Fruit fly (Drosophila melanogaster) whole organism: ENCODE measurements around the gene CG5003.

ENCODE experiments used
- CG8478 ChIP-seq: fragments of >200 bp; optimal IDR thresholded peaks from 2 replicates; lab custom pipeline; 2018; ENCODE audit warnings: inconsistent platforms
- Dll ChIP-seq: fragments of >200 bp; optimal IDR thresholded peaks from 2 replicates; lab custom pipeline; 2017
- EcR ChIP-seq, 2 experiments: fragments of >200 bp; optimal IDR thresholded peaks; 2 replicates each; lab custom pipeline; 2017; ENCODE audit warnings: missing biosample characterization in 2 of 2, missing genetic modification characterization in 2 of 2, missing genetic modification reagents in 2 of 2
- pan ChIP-seq: fragments of >200 bp; optimal IDR thresholded peaks from 2 replicates; lab custom pipeline; 2017
- psq ChIP-seq: fragments of >200 bp; optimal IDR thresholded peaks from 2 replicates; lab custom pipeline; 2017
- usp ChIP-seq: fragments of >200 bp; optimal IDR thresholded peaks from 2 replicates; lab custom pipeline; 2017; ENCODE audit warnings: missing biosample characterization, missing genetic modification characterization, mixed read lengths

Gene CG5003

DNA sequence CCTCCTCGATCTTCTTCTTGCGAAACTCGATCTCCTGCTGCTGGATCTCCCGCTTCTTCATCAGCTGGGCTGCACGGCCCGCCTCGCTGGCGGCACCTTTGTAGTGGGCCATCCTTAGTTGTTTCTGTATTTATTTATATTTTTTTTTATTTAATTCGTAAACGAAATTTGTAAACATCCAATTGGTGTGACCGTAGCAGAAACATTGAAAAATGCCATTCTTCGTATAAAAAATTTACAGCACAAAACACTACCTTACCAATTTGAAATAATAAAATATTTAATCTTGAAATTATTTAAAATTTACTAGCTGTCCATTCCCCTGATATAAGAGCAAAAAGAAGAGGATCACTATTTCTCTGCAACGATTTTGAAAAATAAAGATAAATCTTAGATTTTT lies 4.6 kb upstream of the CG5003 start, which contains the start of gene CG12259:
TSS of gene CG12259 (minus strand) at position 207 of the 400 bp plus-strand sequence.
- TF ChIP-seq CG8478 (lab: Kevin White, UChicago) (no peak), EcR (GFP tag; optimal IDR thresholded peaks at IDR 0.05; lab: Kevin White, UChicago) (no peak), usp (GFP tag; lab: Kevin White, UChicago) (no peak), psq (lab: Kevin White, UChicago) (no peak), Dll (lab: Kevin White, UChicago) (no peak), pan (lab: Kevin White, UChicago) (no peak)

DNA sequence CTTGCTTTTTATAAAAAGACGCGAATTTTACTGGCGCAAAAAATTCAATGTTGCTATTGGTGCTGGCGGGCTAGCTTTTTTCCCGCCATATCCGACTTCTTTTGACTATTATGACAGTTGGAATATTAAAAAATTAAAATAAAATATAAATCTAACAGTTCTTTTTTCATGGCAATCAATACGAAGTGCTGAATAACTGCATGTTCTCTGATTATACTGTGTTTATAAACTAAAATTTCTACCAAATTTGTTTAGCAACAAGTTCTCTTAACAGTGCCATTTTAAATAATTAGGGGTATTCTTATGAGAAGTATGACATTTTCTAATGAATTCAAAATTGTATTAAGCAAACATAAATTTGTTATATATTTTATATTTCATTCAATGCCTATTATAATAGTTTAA lies 3.1 kb upstream of the CG5003 start, which contains the start of gene Boh1:
TSS of gene Boh1 (minus strand) at position 76 of the 405 bp plus-strand sequence.
- TF ChIP-seq pan (lab: Kevin White, UChicago), result no peak
- no peak for TF ChIP-seq EcR (GFP tag; optimal IDR thresholded peaks at IDR 0.05; lab: Kevin White, UChicago)
- no peak for TF ChIP-seq Dll (lab: Kevin White, UChicago)
- TF ChIP-seq psq (lab: Kevin White, UChicago), result no peak
- no peak for TF ChIP-seq CG8478 (lab: Kevin White, UChicago)
- no peak for TF ChIP-seq usp (GFP tag; lab: Kevin White, UChicago)

DNA sequence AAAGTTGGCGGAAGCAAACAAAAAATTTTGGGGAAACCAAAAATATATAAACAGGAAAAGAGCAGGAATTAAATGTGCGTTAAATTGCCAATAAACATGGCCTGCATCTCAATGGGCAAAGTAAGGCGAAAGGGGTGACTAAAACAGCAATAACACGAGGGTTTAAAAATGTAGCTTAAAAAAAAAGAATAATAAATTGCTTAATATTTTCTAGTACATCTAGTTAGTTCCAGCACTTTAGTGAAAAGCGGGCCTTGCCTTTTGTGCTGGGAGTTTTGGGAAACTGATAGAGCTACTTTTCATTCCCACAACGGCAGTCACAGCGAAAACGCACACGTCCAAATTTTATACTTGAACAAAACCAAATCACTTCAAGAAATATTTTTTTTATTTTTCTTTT lies 4.2 kb downstream of the CG5003 start, which contains the start of gene mil:
TSS of gene mil (plus strand) at position 301 of the 400 bp plus-strand sequence.
- TF ChIP-seq CG8478 (lab: Kevin White, UChicago), result no peak

DNA sequence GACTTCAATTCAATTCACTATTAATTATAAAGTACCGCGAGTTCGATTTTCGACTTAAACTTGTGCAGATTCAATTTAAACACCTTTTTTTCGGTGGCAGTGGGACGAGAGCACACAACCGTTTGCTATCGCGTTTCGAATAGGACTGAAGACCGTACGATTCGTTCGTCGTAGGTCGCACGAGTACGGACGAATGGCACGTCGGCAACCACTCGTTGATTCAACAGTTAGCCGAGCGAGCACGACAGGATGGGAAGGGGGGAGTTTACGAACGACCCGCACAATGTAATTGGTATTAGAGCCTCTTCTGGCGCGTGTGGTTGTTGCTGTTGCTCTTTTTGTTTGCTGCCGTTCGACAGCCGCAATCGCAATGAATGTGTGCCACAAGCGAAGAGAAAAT lies 10.6 kb downstream of the CG5003 start, which contains the start of gene CG34353:
TSS of gene CG34353 (minus strand) at position 149 of the 400 bp plus-strand sequence.
- no peak for TF ChIP-seq pan (lab: Kevin White, UChicago)
- TF ChIP-seq usp (GFP tag; lab: Kevin White, UChicago), result no peak
- TF ChIP-seq CG8478 (lab: Kevin White, UChicago), result no peak
- no peak for TF ChIP-seq EcR (GFP tag; optimal IDR thresholded peaks at IDR 0.05; lab: Kevin White, UChicago)
- no peak for TF ChIP-seq Dll (lab: Kevin White, UChicago)

DNA sequence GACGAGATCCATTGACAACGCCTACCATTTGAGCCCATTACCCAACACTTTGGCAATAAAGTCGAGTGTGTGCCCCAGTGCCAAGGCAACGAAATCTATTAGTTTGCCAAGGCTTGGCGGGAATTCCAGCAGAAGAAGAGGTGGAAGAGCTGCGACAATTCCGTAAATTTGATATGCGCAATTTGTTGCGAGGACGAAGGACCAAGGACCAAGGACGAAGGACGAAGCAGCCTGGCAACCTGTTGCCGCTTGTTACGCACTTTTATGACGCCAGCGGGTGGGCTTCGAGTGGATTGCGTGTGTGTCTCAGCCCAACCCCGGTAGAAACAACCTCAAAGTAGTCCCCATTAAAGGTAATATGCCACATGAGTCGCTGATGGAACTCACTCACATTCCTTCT lies 28.2 kb downstream of the CG5003 start:
- TF ChIP-seq psq (lab: Kevin White, UChicago) (no peak), pan (lab: Kevin White, UChicago) (no peak), usp (GFP tag; lab: Kevin White, UChicago) (no peak), EcR (GFP tag; optimal IDR thresholded peaks at IDR 0.05; lab: Kevin White, UChicago) (no peak), Dll (lab: Kevin White, UChicago) (no peak), CG8478 (lab: Kevin White, UChicago) (no peak)

DNA sequence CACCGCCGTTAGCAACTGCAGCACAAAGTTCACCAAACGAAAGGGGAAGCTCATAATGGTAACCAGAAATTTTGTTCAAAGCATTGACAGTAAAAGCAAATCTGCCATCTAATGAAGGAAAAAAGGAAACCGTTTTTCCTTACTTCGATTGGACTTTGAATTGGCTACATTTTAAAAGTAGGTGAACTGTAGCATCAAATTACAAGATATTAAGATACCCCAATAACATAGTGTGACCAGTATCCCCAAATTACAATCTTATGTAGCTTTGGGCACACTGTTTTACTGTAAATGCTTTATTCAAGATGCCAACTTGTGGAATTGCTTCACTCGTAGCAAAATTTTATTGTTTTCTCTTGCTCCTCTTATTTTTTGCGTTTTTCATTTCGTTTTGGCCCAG lies 44.0 kb downstream of the CG5003 start, which contains the start of gene CG12426:
TSS of gene CG12426 (minus strand) at position 101 of the 400 bp plus-strand sequence.
- TF ChIP-seq usp (GFP tag; lab: Kevin White, UChicago), result no peak
- TF ChIP-seq Dll (lab: Kevin White, UChicago), result no peak
- no peak for TF ChIP-seq EcR (GFP tag; optimal IDR thresholded peaks at IDR 0.05; lab: Kevin White, UChicago)
- TF ChIP-seq psq (lab: Kevin White, UChicago), result no peak
- no peak for TF ChIP-seq CG8478 (lab: Kevin White, UChicago)
- TF ChIP-seq pan (lab: Kevin White, UChicago), result no peak
